Fruit fly (Drosophila melanogaster): Measurements from ENCODE around the gene CG4364.

Gene CG4364

DNA sequence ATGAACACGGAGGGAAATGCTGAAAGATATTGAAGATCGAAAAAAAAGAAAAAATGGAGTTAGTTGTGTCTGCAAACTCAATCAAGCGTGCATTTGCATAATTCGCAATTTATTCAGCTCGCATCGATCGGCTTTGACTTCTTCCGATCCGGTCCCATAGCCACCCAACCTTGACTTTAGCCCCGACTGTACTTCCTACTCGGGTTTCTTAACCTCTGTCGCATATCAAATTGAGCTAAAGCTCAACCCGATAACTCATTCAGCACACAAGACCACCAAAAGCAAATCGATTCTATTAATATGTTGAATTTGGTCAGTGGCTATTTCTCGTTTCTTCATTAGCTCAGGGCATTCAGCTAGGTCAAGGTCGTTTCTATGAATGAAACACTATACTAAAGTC, 25.9 kb downstream of the CG4364 start:
- TF ChIP-seq CG7368 (GFP tag; optimal IDR thresholded peaks at IDR 0.05) (no peak), dsx (GFP tag; optimal IDR thresholded peaks at IDR 0.05; ENCODE audit: poor library complexity, severe bottlenecking) (no peak), CG10669 (GFP tag; optimal IDR thresholded peaks at IDR 0.05) (no peak), Sox14 (GFP tag; optimal IDR thresholded peaks at IDR 0.05) (no peak), topi (GFP tag; optimal IDR thresholded peaks at IDR 0.05) (no peak)

DNA sequence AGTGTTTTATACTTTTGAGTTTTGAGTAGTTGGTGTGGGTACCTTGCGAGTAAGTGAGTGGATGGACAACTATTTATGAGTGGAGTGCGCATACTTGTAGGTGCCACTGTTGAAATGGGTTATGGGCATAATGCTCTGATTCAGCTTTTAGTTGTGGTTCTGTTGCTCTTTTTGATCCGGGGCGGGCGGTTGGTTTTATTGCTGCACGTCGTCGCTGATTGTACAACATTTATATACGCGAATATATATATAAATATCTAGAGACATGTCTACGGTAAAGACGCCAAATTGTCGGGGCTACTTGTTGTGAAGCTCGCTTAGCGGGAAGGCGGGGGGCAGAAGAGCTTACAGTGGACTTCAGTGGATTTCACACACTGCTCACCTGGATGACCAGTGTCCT, 27.0 kb downstream of the CG4364 start:
- peak in 1 of 2 experiments; percentile 32 for TF ChIP-seq ss (GFP tag; optimal IDR thresholded peaks at IDR 0.05)
- TF ChIP-seq CG3919 (GFP tag; optimal IDR thresholded peaks at IDR 0.05) = no peak
- no peak for TF ChIP-seq CG11294 (GFP tag; IDR thresholded peaks at IDR 0.05)
- peak; percentile 66 for TF ChIP-seq Eip78C (GFP tag)
- no peak for TF ChIP-seq CG15336 (GFP tag; IDR thresholded peaks at IDR 0.05)
- TF ChIP-seq CG6808 (GFP tag; optimal IDR thresholded peaks at IDR 0.05) = peak; percentile 23
- no peak for TF ChIP-seq fkh (GFP tag; optimal IDR thresholded peaks at IDR 0.05)
- no peak for TF ChIP-seq CG9139 (GFP tag; optimal IDR thresholded peaks at IDR 0.05)
- TF ChIP-seq Eip75B (GFP tag; optimal IDR thresholded peaks at IDR 0.05) = no peak
- TF ChIP-seq Blimp-1 (GFP tag; optimal IDR thresholded peaks at IDR 0.05) = no peak
- no peak for TF ChIP-seq salr (GFP tag; optimal IDR thresholded peaks at IDR 0.05)
- TF ChIP-seq Sox102F (GFP tag; optimal IDR thresholded peaks at IDR 0.05) = no peak
- no peak for TF ChIP-seq net (GFP tag; optimal IDR thresholded peaks at IDR 0.05)

DNA sequence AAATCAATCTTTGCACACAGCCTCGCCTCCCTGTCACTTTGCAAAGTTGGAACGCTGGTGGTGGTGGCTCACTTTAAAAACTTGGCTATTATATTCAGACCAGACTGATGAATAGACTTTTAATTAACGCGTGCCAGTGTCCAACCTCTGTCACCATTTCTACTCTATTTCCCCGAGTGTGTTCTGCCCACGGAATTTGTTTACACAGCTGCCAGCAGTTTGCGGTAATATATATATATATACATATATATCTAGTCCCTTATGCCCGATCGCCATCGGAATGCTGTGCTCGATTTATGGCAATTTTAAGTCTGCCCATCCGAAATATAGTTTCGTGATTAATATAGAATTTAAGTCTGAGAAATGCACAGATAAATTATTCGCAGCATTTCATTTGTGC, 31.3 kb downstream of the CG4364 start:
- TF ChIP-seq dac (GFP tag; optimal IDR thresholded peaks at IDR 0.05) (no peak), pdm3 (GFP tag; optimal IDR thresholded peaks at IDR 0.05) (no peak), Ets96B (tag; optimal IDR thresholded peaks at IDR 0.05) (no peak), CG6792 (GFP tag; optimal IDR thresholded peaks at IDR 0.05) (no peak), ss (GFP tag; optimal IDR thresholded peaks at IDR 0.05) (no peak), svp (GFP tag) (no peak), CG6276 (GFP tag; optimal IDR thresholded peaks at IDR 0.05) (no peak), CG15336 (GFP tag; IDR thresholded peaks at IDR 0.05) (no peak), salr (GFP tag; optimal IDR thresholded peaks at IDR 0.05) (no peak), Hr4 (GFP tag; optimal IDR thresholded peaks at IDR 0.05) (no peak)

DNA sequence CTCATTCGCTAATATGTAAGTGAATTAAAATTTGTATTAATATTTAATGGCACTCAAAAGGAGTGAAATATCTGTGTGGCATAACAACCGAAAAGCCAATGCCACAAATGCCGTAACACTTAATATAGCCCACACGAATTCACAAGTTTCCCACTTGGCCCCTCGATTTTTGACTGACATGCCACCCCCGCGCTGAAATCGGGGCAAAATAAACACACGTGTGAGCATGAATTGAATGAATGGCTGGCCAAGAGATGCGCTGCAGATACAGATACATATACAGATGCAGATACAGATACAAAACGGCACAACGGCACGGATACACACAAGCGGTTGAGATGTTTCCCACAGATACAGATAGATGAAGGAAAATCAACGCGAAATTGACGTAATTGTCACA, 34.0 kb downstream of the CG4364 start:
- TF ChIP-seq svp (GFP tag) (peak; percentile 42), Hr38 (GFP tag; optimal IDR thresholded peaks at IDR 0.05) (no peak), vri (GFP tag; optimal IDR thresholded peaks at IDR 0.05) (peak; percentile 61)

DNA sequence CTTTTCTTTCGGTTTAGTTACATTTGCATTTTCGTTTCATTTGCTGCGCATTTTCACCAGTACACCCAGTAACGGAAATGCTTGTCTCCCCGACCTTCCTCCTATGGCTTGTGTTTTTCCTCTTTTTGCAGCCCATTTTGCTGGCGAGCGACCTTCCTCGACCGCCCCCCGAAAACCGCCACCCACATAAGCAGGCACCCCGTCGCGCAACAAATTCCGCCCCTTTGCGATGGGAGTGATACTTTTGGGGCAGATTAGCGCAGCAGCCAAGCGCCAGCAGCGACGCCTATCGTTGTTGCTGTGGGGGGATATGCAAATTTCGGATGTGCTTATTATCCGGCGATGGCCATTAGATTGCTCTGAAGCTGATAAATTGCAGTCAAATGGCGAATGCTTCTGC, 37.8 kb downstream of the CG4364 start:
- TF ChIP-seq cyc (GFP tag; optimal IDR thresholded peaks at IDR 0.05) = no peak
- no peak for TF ChIP-seq CG32006 (GFP tag; optimal IDR thresholded peaks at IDR 0.05)
- no peak for TF ChIP-seq CG11902 (GFP tag; optimal IDR thresholded peaks at IDR 0.05)
- no peak for TF ChIP-seq CG6163 (GFP tag; IDR thresholded peaks at IDR 0.05)
- TF ChIP-seq CG15336 (GFP tag; IDR thresholded peaks at IDR 0.05) = no peak
- no peak for TF ChIP-seq achi (GFP tag; optimal IDR thresholded peaks at IDR 0.05)
- TF ChIP-seq dsx (GFP tag; optimal IDR thresholded peaks at IDR 0.05; ENCODE audit: poor library complexity, severe bottlenecking) = no peak
- TF ChIP-seq Blimp-1 (GFP tag; optimal IDR thresholded peaks at IDR 0.05) = no peak
- TF ChIP-seq CG16779 (tag; optimal IDR thresholded peaks at IDR 0.05) = no peak
- TF ChIP-seq CG9139 (GFP tag; optimal IDR thresholded peaks at IDR 0.05) = no peak
- TF ChIP-seq Hr4 (GFP tag; optimal IDR thresholded peaks at IDR 0.05) = no peak
- TF ChIP-seq lz (GFP tag; optimal IDR thresholded peaks at IDR 0.05) = no peak

Data from whole organism, prepupa.